Fruit fly (Drosophila melanogaster) whole organism, embryonic: ENCODE measurements around the gene CG43815.

Experiments used
- B-H1 ChIP-seq: fragments of 200-800 bp; sonication (Bioruptor generic); IDR thresholded peaks from 3 replicates; pipeline ENCODE4 v1.3.6; 2022; ENCODE audit warnings: missing biosample characterization, missing genetic modification characterization
- Blimp-1 ChIP-seq: fragments of 200-800 bp; sonication (Bioruptor generic); optimal IDR thresholded peaks from 3 replicates; lab custom pipeline; 2018; ENCODE audit warnings: missing biosample characterization, missing genetic modification characterization, mild to moderate bottlenecking, moderate library complexity, missing genetic modification reagents
- CG10321 ChIP-seq: fragments of 200-800 bp; sonication (Bioruptor generic); IDR thresholded peaks from 2 replicates; pipeline ENCODE4 v1.3.6; 2022; ENCODE audit warnings: missing biosample characterization, missing genetic modification characterization
- CG10654 ChIP-seq: fragments of 200-800 bp; sonication (Bioruptor generic); optimal IDR thresholded peaks from 2 replicates; lab custom pipeline; 2016; ENCODE audit warnings: missing biosample characterization, missing genetic modification characterization
- CG11247 ChIP-seq: fragments of 200-800 bp; sonication (Bioruptor generic); IDR thresholded peaks from 2 replicates; pipeline ENCODE4 v1.3.6; 2022; ENCODE audit warnings: missing biosample characterization, missing genetic modification characterization
- CG1233 ChIP-seq: fragments of 200-800 bp; sonication (Bioruptor generic); optimal IDR thresholded peaks from 4 replicates; lab custom pipeline; 2018; ENCODE audit warnings: missing biosample characterization, mild to moderate bottlenecking, missing genetic modification characterization
- CG12391 ChIP-seq: fragments of 200-800 bp; sonication (Bioruptor generic); optimal IDR thresholded peaks from 3 replicates; lab custom pipeline; 2018; ENCODE audit warnings: missing biosample characterization, mild to moderate bottlenecking, missing genetic modification characterization, moderate library complexity
- CG13123 ChIP-seq: fragments of 200-800 bp; sonication (Bioruptor generic); optimal IDR thresholded peaks from 2 replicates; lab custom pipeline; 2016; ENCODE audit warnings: missing biosample characterization, missing genetic modification characterization
- CG13894 ChIP-seq: fragments of 200-800 bp; sonication (Bioruptor generic); optimal IDR thresholded peaks from 3 replicates; lab custom pipeline; 2018; ENCODE audit warnings: missing biosample characterization, mild to moderate bottlenecking, missing genetic modification characterization, moderate library complexity
- CG16813 ChIP-seq: fragments of 200-800 bp; sonication (Bioruptor generic); IDR thresholded peaks from 3 replicates; pipeline ENCODE4 v1.3.6; 2022; ENCODE audit warnings: missing biosample characterization, missing genetic modification characterization; ENCODE audit not compliant: partially characterized antibody
- CG1832 ChIP-seq: fragments of 200-800 bp; sonication (Bioruptor generic); optimal IDR thresholded peaks from 2 replicates; lab custom pipeline; 2017; ENCODE audit warnings: missing biosample characterization, mild to moderate bottlenecking, missing genetic modification characterization, inconsistent platforms
- CG2129 ChIP-seq: fragments of 200-800 bp; sonication (Bioruptor generic); IDR thresholded peaks from 2 replicates; pipeline ENCODE4 v1.3.6; 2022; ENCODE audit warnings: missing biosample characterization, missing genetic modification characterization; ENCODE audit not compliant: partially characterized antibody
- CG3407 ChIP-seq: fragments of 200-800 bp; sonication (Bioruptor generic); optimal IDR thresholded peaks from 2 replicates; lab custom pipeline; 2018; ENCODE audit warnings: missing biosample characterization, mild to moderate bottlenecking, missing genetic modification characterization
- CG3726 ChIP-seq: fragments of 200-800 bp; sonication (Bioruptor generic); IDR thresholded peaks from 3 replicates; pipeline ENCODE4, ENCODE4 v1.3.6; 2022; ENCODE audit warnings: missing biosample characterization, missing genetic modification characterization
- CG4707 ChIP-seq: fragments of 200-800 bp; sonication (Bioruptor generic); optimal IDR thresholded peaks from 2 replicates; lab custom pipeline; 2018; ENCODE audit warnings: missing biosample characterization, mild to moderate bottlenecking, missing genetic modification characterization, moderate library complexity
- CG6854 ChIP-seq: fragments of 200-800 bp; sonication (Bioruptor generic); optimal IDR thresholded peaks from 3 replicates; lab custom pipeline; 2017; ENCODE audit warnings: missing biosample characterization, mild to moderate bottlenecking, missing genetic modification characterization
- CG7271 ChIP-seq: fragments of 200-800 bp; sonication (Bioruptor generic); optimal IDR thresholded peaks from 2 replicates; lab custom pipeline; 2018; ENCODE audit warnings: missing biosample characterization, mild to moderate bottlenecking, missing genetic modification characterization, moderate library complexity
- CG7745 ChIP-seq: fragments of 200-800 bp; sonication (Bioruptor generic); optimal IDR thresholded peaks from 2 replicates; lab custom pipeline; 2018; ENCODE audit warnings: missing biosample characterization, mild to moderate bottlenecking, missing genetic modification characterization, moderate library complexity
- CG8290 ChIP-seq, 3 experiments: fragments of 200-800 bp; sonication (Bioruptor generic); optimal IDR thresholded peaks; 2 replicates each; lab custom pipeline; 2016 to 2019; ENCODE audit warnings: missing biosample characterization in 3 of 3, missing genetic modification characterization in 3 of 3, mild to moderate bottlenecking in 2 of 3, moderate library complexity in 1 of 3
- CG8765 ChIP-seq: fragments of 200-800 bp; sonication (Bioruptor generic); IDR thresholded peaks from 2 replicates; pipeline ENCODE4 v1.3.6; 2022; ENCODE audit warnings: missing biosample characterization, missing genetic modification characterization
- CHES-1-like ChIP-seq: fragments of 200-800 bp; sonication (Bioruptor generic); optimal IDR thresholded peaks from 2 replicates; lab custom pipeline; 2016; ENCODE audit warnings: missing biosample characterization, missing genetic modification characterization
- E2f2 ChIP-seq: fragments of 200-800 bp; sonication (Bioruptor generic); IDR thresholded peaks from 2 replicates; pipeline ENCODE4 v1.3.6; 2022; ENCODE audit warnings: missing biosample characterization, missing genetic modification characterization
- Eip74EF ChIP-seq, 2 experiments: fragments of 200-800 bp in 1 of 2; fragments of >200 bp in 1 of 2; sonication (Bioruptor generic) in 1 of 2; optimal IDR thresholded peaks; 2 replicates each; lab custom pipeline; 2017 to 2019; ENCODE audit warnings: missing biosample characterization in 2 of 2, missing genetic modification characterization in 2 of 2, mild to moderate bottlenecking in 1 of 2, moderate library complexity in 1 of 2
- Ets65A ChIP-seq: fragments of 200-800 bp; sonication (Bioruptor generic); peaks from one replicate; lab custom pipeline; 2016; ENCODE audit warnings: missing biosample characterization, missing genetic modification characterization
- HHEX ChIP-seq: fragments of 200-800 bp; sonication (Bioruptor generic); optimal IDR thresholded peaks from 3 replicates; lab custom pipeline; 2017; ENCODE audit warnings: missing biosample characterization, mild to moderate bottlenecking, missing genetic modification characterization, missing genetic modification reagents
- Kr ChIP-seq: fragments of 200-800 bp; sonication (Bioruptor generic); optimal IDR thresholded peaks from 2 replicates; lab custom pipeline; 2017; ENCODE audit warnings: missing biosample characterization, mild to moderate bottlenecking, missing genetic modification characterization
- Neu2 ChIP-seq: fragments of 200-800 bp; sonication (Bioruptor generic); optimal IDR thresholded peaks from 3 replicates; lab custom pipeline; 2016; ENCODE audit warnings: missing biosample characterization, missing genetic modification characterization, borderline replicate concordance
- Nf-YC ChIP-seq: fragments of 200-800 bp; optimal IDR thresholded peaks from 3 replicates; lab custom pipeline; 2019; ENCODE audit warnings: missing biosample characterization, mild to moderate bottlenecking, missing genetic modification characterization, moderate library complexity
- Taf1 ChIP-seq: fragments of 200-800 bp; sonication (Bioruptor generic); IDR thresholded peaks from 2 replicates; pipeline ENCODE4 v1.3.6; 2022; ENCODE audit warnings: missing biosample characterization, missing genetic modification characterization
- Xbp1 ChIP-seq: fragments of 200-800 bp; sonication (Bioruptor generic); optimal IDR thresholded peaks from 3 replicates; lab custom pipeline; 2016; ENCODE audit warnings: missing biosample characterization, mild to moderate bottlenecking, missing genetic modification characterization
- cad ChIP-seq: fragments of >200 bp; optimal IDR thresholded peaks from 2 replicates; lab custom pipeline; 2017; ENCODE audit warnings: missing biosample characterization, missing genetic modification characterization
- corto ChIP-seq: fragments of 200-800 bp; sonication (Bioruptor generic); optimal IDR thresholded peaks from 2 replicates; lab custom pipeline; 2016; ENCODE audit warnings: missing biosample characterization, mild to moderate bottlenecking, missing genetic modification characterization, moderate library complexity
- esg ChIP-seq: fragments of 200-800 bp; sonication (Bioruptor generic); conservative IDR thresholded peaks from 2 replicates; pipeline ENCODE4 v1.3.6; 2022; ENCODE audit warnings: missing biosample characterization, missing genetic modification characterization
- fu2 ChIP-seq: fragments of 200-800 bp; sonication (Bioruptor generic); optimal IDR thresholded peaks from 2 replicates; lab custom pipeline; 2016; ENCODE audit warnings: missing biosample characterization, missing genetic modification characterization
- gro ChIP-seq: fragments of 200-800 bp; sonication (Bioruptor generic); optimal IDR thresholded peaks from 2 replicates; lab custom pipeline; 2016; ENCODE audit warnings: missing biosample characterization, missing genetic modification characterization
- gsb-n ChIP-seq: fragments of 200-800 bp; sonication (Bioruptor generic); optimal IDR thresholded peaks from 3 replicates; lab custom pipeline; 2018; ENCODE audit warnings: missing biosample characterization, mild to moderate bottlenecking, missing genetic modification characterization
- hb ChIP-seq: fragments of 200-800 bp; sonication (Bioruptor generic); IDR thresholded peaks from 3 replicates; pipeline ENCODE4 v1.3.6; 2022; ENCODE audit warnings: missing biosample characterization, missing genetic modification characterization; ENCODE audit not compliant: partially characterized antibody
- hth ChIP-seq: fragments of >200 bp; optimal IDR thresholded peaks from 2 replicates; lab custom pipeline; 2017; ENCODE audit warnings: inconsistent platforms
- insv ChIP-seq, 2 experiments: fragments of 200-800 bp; sonication (Bioruptor generic); optimal IDR thresholded peaks; 3 replicates each; lab custom pipeline; 2016 to 2018; ENCODE audit warnings: missing biosample characterization in 2 of 2, missing genetic modification characterization in 2 of 2
- klu ChIP-seq: fragments of 200-800 bp; sonication (Bioruptor generic); IDR thresholded peaks from 2 replicates; pipeline ENCODE4 v1.3.6; 2022; ENCODE audit warnings: missing biosample characterization, missing genetic modification characterization
- knrl ChIP-seq: fragments of 200-800 bp; sonication (Bioruptor generic); IDR thresholded peaks from 3 replicates; pipeline ENCODE4 v1.3.6; 2022; ENCODE audit warnings: missing biosample characterization, missing genetic modification characterization; ENCODE audit not compliant: partially characterized antibody
- lilli ChIP-seq: fragments of 200-800 bp; sonication (Bioruptor generic); optimal IDR thresholded peaks from 3 replicates; lab custom pipeline; 2016; ENCODE audit warnings: missing biosample characterization, missing genetic modification characterization
- nerfin-1 ChIP-seq: fragments of 200-800 bp; sonication (Bioruptor generic); optimal IDR thresholded peaks from 3 replicates; lab custom pipeline; 2019; ENCODE audit warnings: missing biosample characterization, mild to moderate bottlenecking, missing genetic modification characterization, moderate library complexity
- nerfin-2 ChIP-seq: fragments of 200-800 bp; sonication (Bioruptor generic); IDR thresholded peaks from 2 replicates; pipeline ENCODE4 v1.3.6; 2022; ENCODE audit warnings: missing biosample characterization, missing genetic modification characterization; ENCODE audit not compliant: partially characterized antibody
- odd ChIP-seq: fragments of 200-800 bp; sonication (Bioruptor generic); optimal IDR thresholded peaks from 2 replicates; lab custom pipeline; 2017; ENCODE audit warnings: missing biosample characterization, mild to moderate bottlenecking, missing genetic modification characterization
- otp ChIP-seq: fragments of 200-800 bp; sonication (Bioruptor generic); IDR thresholded peaks from 3 replicates; pipeline ENCODE4, ENCODE4 v1.3.6; 2022; ENCODE audit warnings: missing biosample characterization, missing genetic modification characterization
- sens-2 ChIP-seq: fragments of 200-800 bp; sonication (Bioruptor generic); IDR thresholded peaks from 2 replicates; pipeline ENCODE4 v1.3.6; 2022; ENCODE audit warnings: missing biosample characterization, missing genetic modification characterization
- so ChIP-seq: fragments of 200-800 bp; sonication (Bioruptor generic); IDR thresholded peaks from 3 replicates; pipeline ENCODE4 v1.3.6; 2022; ENCODE audit warnings: missing biosample characterization, missing genetic modification characterization
- tap ChIP-seq: fragments of 200-800 bp; optimal IDR thresholded peaks from 3 replicates; lab custom pipeline; 2019; ENCODE audit warnings: missing biosample characterization, mild to moderate bottlenecking, missing genetic modification characterization, moderate library complexity
- vnd ChIP-seq: fragments of 200-800 bp; sonication (Bioruptor generic); IDR thresholded peaks from 3 replicates; pipeline ENCODE4 v1.3.6; 2022; ENCODE audit warnings: missing biosample characterization, missing genetic modification characterization; ENCODE audit not compliant: partially characterized antibody
- yki ChIP-seq: fragments of >200 bp; optimal IDR thresholded peaks from 3 replicates; lab custom pipeline; 2018

The CG43815 gene

DNA sequence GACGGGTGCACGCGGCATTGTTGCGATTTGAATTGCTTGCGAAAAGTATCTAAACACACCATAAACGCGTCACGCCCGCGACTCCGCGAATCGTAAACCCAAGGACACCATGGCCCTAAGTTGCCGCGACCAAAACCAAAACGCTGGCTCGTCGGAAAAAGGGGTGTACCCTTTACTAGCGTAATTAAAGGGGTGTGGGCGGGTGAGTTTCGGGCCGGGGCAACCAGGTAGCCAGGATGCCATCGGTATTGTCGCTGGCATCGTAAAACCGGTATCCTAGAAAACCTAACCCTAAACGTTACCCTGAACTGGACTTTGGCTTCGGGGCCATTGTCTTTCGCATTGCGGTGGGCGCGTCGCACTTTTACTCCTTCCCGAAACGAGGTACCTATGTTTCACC, 34.6 kb downstream of the CG43815 start (continued):
- TF ChIP-seq cad (GFP tag; lab: Kevin White, UChicago) (peak; percentile 89), nerfin-1 (no peak), nerfin-2 (GFP tag; lab: Robert Waterston, UW) (no peak), Xbp1 (GFP tag; lab: Kevin White, UChicago) (no peak), klu (GFP tag; lab: Robert Waterston, UW) (no peak), CG11247 (GFP tag; lab: Robert Waterston, UW) (no peak), CG7745 (no peak), Taf1 (GFP tag; lab: Robert Waterston, UW) (no peak), B-H1 (GFP tag; lab: Robert Waterston, UW) (no peak), Eip74EF (GFP tag; optimal IDR thresholded peaks at IDR 0.05; lab: Kevin White, UChicago) (no peak), gsb-n (no peak), CHES-1-like (no peak), CG12391 (tag; lab: Kevin White, UChicago) (no peak), CG8290 (GFP tag; optimal IDR thresholded peaks at IDR 0.05; lab: Kevin White, UChicago) (no peak), CG8290 (tag; optimal IDR thresholded peaks at IDR 0.05; lab: Kevin White, UChicago) (no peak), Ets65A (GFP tag; lab: Kevin White, UChicago) (no peak), hth (no peak), E2f2 (GFP tag; lab: Robert Waterston, UW) (no peak), fu2 (GFP tag; lab: Kevin White, UChicago) (no peak), CG4707 (no peak), CG7271 (peak; percentile 32), CG3407 (GFP tag; lab: Kevin White, UChicago) (no peak), HHEX (GFP tag; lab: Kevin White, UChicago) (no peak), odd (GFP tag; lab: Kevin White, UChicago) (no peak), Neu2 (GFP tag; lab: Kevin White, UChicago) (no peak), CG6854 (no peak), esg (GFP tag; lab: Robert Waterston, UW) (no peak), CG8765 (GFP tag; lab: Robert Waterston, UW) (no peak), CG10654 (GFP tag; lab: Kevin White, UChicago) (no peak), sens-2 (GFP tag; lab: Robert Waterston, UW) (no peak), CG13894 (tag; lab: Kevin White, UChicago) (no peak), otp (GFP tag; lab: Robert Waterston, UW) (no peak), tap (tag; lab: Kevin White, UChicago) (no peak), Kr (peak; percentile 72), yki (lab: Kevin White, UChicago) (no peak), CG10321 (no peak), CG13123 (GFP tag; lab: Kevin White, UChicago) (no peak), corto (GFP tag; lab: Kevin White, UChicago) (no peak)

DNA sequence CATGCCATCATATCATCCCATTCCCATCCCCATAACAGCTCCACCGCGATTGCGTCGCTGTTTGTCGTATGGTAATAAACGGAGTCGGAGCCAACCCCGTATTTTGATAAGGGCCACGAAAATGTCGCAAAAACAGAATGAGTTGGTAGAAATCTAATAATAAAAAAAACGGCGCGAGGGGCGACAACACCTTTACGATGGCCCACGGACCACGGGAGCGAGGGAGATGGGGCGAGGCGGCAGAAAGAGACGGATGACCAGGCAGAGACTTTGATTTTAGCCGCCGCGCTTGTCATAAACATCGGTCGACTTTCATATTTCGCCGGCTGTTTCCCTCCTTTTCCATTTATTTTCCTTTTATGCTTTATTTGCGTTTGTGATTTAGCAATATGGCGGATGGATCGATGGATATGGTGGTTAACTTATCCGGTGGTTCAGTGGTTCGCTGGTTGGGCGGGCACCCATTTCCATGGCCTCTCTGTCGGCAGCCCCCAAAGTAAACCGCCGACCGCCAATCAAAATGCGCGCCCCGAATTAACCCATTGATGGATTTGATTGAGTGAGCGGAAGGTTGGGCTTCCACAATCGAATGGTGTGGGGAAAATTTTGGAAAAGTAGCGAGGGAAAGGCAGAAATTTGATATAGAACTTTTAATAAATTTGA, 35.9 kb downstream of the CG43815 start:
- TF ChIP-seq knrl (GFP tag; lab: Robert Waterston, UW) (no peak), Xbp1 (GFP tag; lab: Kevin White, UChicago) (no peak), CG16813 (GFP tag; lab: Robert Waterston, UW) (no peak), Nf-YC (peak; percentile 94), CG1832 (GFP tag; lab: Kevin White, UChicago) (peak; percentile 71), CG3726 (GFP tag; lab: Robert Waterston, UW) (no peak), Blimp-1 (GFP tag; lab: Kevin White, UChicago) (no peak), CG1233 (no peak), lilli (no peak), hb (GFP tag; lab: Robert Waterston, UW) (no peak), insv (GFP tag; optimal IDR thresholded peaks at IDR 0.05; lab: Kevin White, UChicago) (no peak), gro (GFP tag; lab: Kevin White, UChicago) (no peak), CG10654 (GFP tag; lab: Kevin White, UChicago) (no peak), so (GFP tag; lab: Robert Waterston, UW) (no peak), vnd (GFP tag; lab: Robert Waterston, UW) (no peak), CG2129 (GFP tag; lab: Robert Waterston, UW) (no peak), gsb-n (no peak)
